Fruit fly (Drosophila melanogaster) whole organism: ENCODE data around the gene CG33500.

Experiments
- CG8478 ChIP-seq: fragments of >200 bp; optimal IDR thresholded peaks from 2 replicates; lab custom pipeline; 2018; ENCODE audit warnings: inconsistent platforms
- pan ChIP-seq: fragments of >200 bp; optimal IDR thresholded peaks from 2 replicates; lab custom pipeline; 2017

- no peak for TF ChIP-seq pan (lab: Kevin White, UChicago)
- no peak for TF ChIP-seq CG8478
These were observed 33.8 kb upstream of the CG33500 start, which contains the start of gene Vha16-2 for dm6 chr3L:11474658-11475057.
